Fruit fly (Drosophila melanogaster): ENCODE data around the gene miple1.

dm6 chr3L:248226-248758 is 18.8 kb upstream of the miple1 start:
- TF ChIP-seq CG13204 (GFP tag; optimal IDR thresholded peaks at IDR 0.05) = no peak
- no peak for TF ChIP-seq CG12605 (GFP tag; IDR thresholded peaks at IDR 0.05)
- TF ChIP-seq CG34367 (tag; optimal IDR thresholded peaks at IDR 0.05) = no peak
- TF ChIP-seq D1 (tag; optimal IDR thresholded peaks at IDR 0.05) = no peak
- no peak for TF ChIP-seq fd96Ca (GFP tag; IDR thresholded peaks at IDR 0.05)
- TF ChIP-seq gl (tag; optimal IDR thresholded peaks at IDR 0.05) = no peak
- TF ChIP-seq CG10348 (GFP tag; IDR thresholded peaks at IDR 0.05) = no peak
- no peak for TF ChIP-seq CG17806 (tag; optimal IDR thresholded peaks at IDR 0.05)
- no peak for TF ChIP-seq CG8159 (tag; optimal IDR thresholded peaks at IDR 0.05)

Measured in whole organism, pupa.